Fruit fly (Drosophila melanogaster) S2 (cell line): ENCODE data around the gene CG1840.

ENCODE experiments used
- CG8478 ChIP-seq: fragments of >200 bp; optimal IDR thresholded peaks from 2 replicates; lab custom pipeline; 2018
- CTCF ChIP-seq, 2 experiments: fragments of >200 bp; optimal IDR thresholded peaks; 2 replicates each; lab custom pipeline; 2018

DNA sequence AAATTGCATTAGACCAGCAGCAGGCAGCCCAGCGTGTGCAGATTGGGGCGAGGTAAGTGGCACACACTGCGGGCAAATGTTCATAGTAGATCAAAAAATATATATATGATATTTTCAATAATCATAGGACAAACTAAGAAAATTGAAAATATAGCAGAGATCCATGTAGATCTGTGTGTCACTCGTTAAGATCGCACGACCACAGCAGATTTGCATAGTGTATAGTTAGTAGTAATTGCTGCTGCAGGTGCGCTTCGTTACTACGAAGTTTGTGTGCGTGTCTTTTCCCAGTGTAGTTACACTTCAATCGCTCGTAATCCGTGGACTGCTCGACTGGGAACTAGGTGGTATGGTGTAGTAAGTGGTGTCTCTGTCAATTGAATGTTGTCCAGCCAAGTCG, 11.0 kb upstream of the CG1840 start, which contains the start of gene CG10352:
- TF ChIP-seq CG8478 (lab: Kevin White, UChicago) (no peak), CTCF (optimal IDR thresholded peaks at IDR 0.05; lab: Kevin White, UChicago) (no peak)
